Worm (Caenorhabditis elegans) whole organism, L1 larva: Measurements from ENCODE around the gene ZK154.4.

Source experiments
- C16A3.4 ChIP-seq: fragments of 150-350 bp; optimal IDR thresholded peaks from 2 replicates; lab custom pipeline; 2014; ENCODE audit warnings: missing biosample characterization, missing genetic modification characterization
- C34B4.2 ChIP-seq: sonication (generic microtip); optimal IDR thresholded peaks from 2 replicates; lab custom pipeline; 2017; ENCODE audit warnings: mild to moderate bottlenecking, missing genetic modification characterization, missing compliant biosample characterization
- ama-1 ChIP-seq: fragments of 150-350 bp; optimal IDR thresholded peaks from 2 replicates; lab custom pipeline; 2014
- blmp-1 ChIP-seq: fragments of 150-350 bp; optimal IDR thresholded peaks from 2 replicates; lab custom pipeline; 2014; ENCODE audit warnings: missing biosample characterization, missing genetic modification characterization
- ceh-8 ChIP-seq: fragments of 200-800 bp; sonication (Bioruptor generic); optimal IDR thresholded peaks from 2 replicates; lab custom pipeline; 2018; ENCODE audit warnings: mild to moderate bottlenecking, missing genetic modification characterization, moderate library complexity, missing compliant biosample characterization
- ceh-88 ChIP-seq: fragments of 200-800 bp; sonication (Bioruptor generic); IDR thresholded peaks from 2 replicates; pipeline ENCODE4 v1.3.6; 2022; ENCODE audit warnings: missing genetic modification characterization, missing compliant biosample characterization
- efl-1 ChIP-seq, 4 experiments: fragments of 150-350 bp; optimal IDR thresholded peaks in 3 of 4; peaks in 1 of 4; 1 replicate in 1 of 4; 2 replicates in 3 of 4; lab custom pipeline; 2014; ENCODE audit warnings: missing biosample characterization in 2 of 4, missing genetic modification characterization in 2 of 4, missing genetic modification reagents in 2 of 4
- elt-2 ChIP-seq: sonication (generic microtip); optimal IDR thresholded peaks from 2 replicates; lab custom pipeline; 2016; ENCODE audit warnings: missing genetic modification characterization, mild to moderate bottlenecking, inconsistent platforms, missing compliant biosample characterization, missing genetic modification reagents
- elt-3 ChIP-seq, 6 experiments: fragments of 150-350 bp in 1 of 6; sonication (generic microtip); optimal IDR thresholded peaks; 2 replicates each; lab custom pipeline; 2017 to 2018; ENCODE audit warnings: missing biosample characterization in 6 of 6, missing genetic modification characterization in 6 of 6, inconsistent platforms in 1 of 6
- fkh-8 ChIP-seq: sonication (generic microtip); optimal IDR thresholded peaks from 2 replicates; lab custom pipeline; 2016; ENCODE audit warnings: mild to moderate bottlenecking, missing genetic modification characterization, missing compliant biosample characterization
- fos-1 ChIP-seq: fragments of 150-350 bp; optimal IDR thresholded peaks from 2 replicates; lab custom pipeline; 2014; ENCODE audit warnings: missing biosample characterization, missing genetic modification characterization
- grh-1 ChIP-seq: fragments of 200-800 bp; sonication (Bioruptor generic); IDR thresholded peaks from 2 replicates; pipeline ENCODE4 v1.3.6; 2022; ENCODE audit warnings: missing genetic modification reagents, missing genetic modification characterization, missing compliant biosample characterization
- hlh-17 ChIP-seq: fragments of 200-800 bp; sonication (Bioruptor generic); optimal IDR thresholded peaks from 2 replicates; lab custom pipeline; 2018; ENCODE audit warnings: missing genetic modification characterization, mild to moderate bottlenecking, missing compliant biosample characterization, moderate library complexity, borderline replicate concordance
- hlh-4 ChIP-seq: sonication (generic microtip); optimal IDR thresholded peaks from 2 replicates; lab custom pipeline; 2016; ENCODE audit warnings: mild to moderate bottlenecking, missing genetic modification characterization, missing compliant biosample characterization
- isw-1 ChIP-seq: fragments of 200-800 bp; sonication (Bioruptor generic); IDR thresholded peaks from 2 replicates; pipeline ENCODE4 v1.3.6; 2022; ENCODE audit warnings: missing genetic modification characterization, missing compliant biosample characterization
- jun-1 ChIP-seq: fragments of 150-350 bp; optimal IDR thresholded peaks from 2 replicates; lab custom pipeline; 2014; ENCODE audit warnings: missing biosample characterization, missing genetic modification reagents, missing genetic modification characterization
- lin-14 ChIP-seq: fragments of 200-800 bp; sonication (Bioruptor generic); optimal IDR thresholded peaks from 2 replicates; lab custom pipeline; 2018; ENCODE audit warnings: mild to moderate bottlenecking, missing genetic modification characterization, moderate library complexity, missing compliant biosample characterization
- lin-35 ChIP-seq, 2 experiments: fragments of 150-350 bp; optimal IDR thresholded peaks; 2 replicates each; lab custom pipeline; 2014; ENCODE audit warnings: missing biosample characterization in 2 of 2, missing genetic modification characterization in 2 of 2, missing genetic modification reagents in 2 of 2
- lsy-2 ChIP-seq, 2 experiments: fragments of 150-350 bp; optimal IDR thresholded peaks; 2 replicates each; lab custom pipeline; 2014; ENCODE audit warnings: missing biosample characterization in 2 of 2, missing genetic modification characterization in 2 of 2
- mab-9 ChIP-seq: fragments of 200-800 bp; sonication (Bioruptor generic); IDR thresholded peaks from 2 replicates; pipeline ENCODE4 v1.3.6; 2022; ENCODE audit warnings: missing genetic modification reagents, missing genetic modification characterization, missing compliant biosample characterization
- mdl-1 ChIP-seq, 2 experiments: fragments of 150-350 bp; optimal IDR thresholded peaks; 2 replicates each; lab custom pipeline; 2014 to 2017; ENCODE audit warnings: missing biosample characterization in 2 of 2, missing genetic modification characterization in 2 of 2, inconsistent platforms in 1 of 2
- mep-1 ChIP-seq: fragments of 150-350 bp; optimal IDR thresholded peaks from 2 replicates; lab custom pipeline; 2014; ENCODE audit warnings: missing biosample characterization, missing genetic modification characterization
- nhr-11 ChIP-seq: fragments of 150-350 bp; optimal IDR thresholded peaks from 2 replicates; lab custom pipeline; 2014; ENCODE audit warnings: missing biosample characterization, missing genetic modification characterization
- nhr-12 ChIP-seq: sonication (generic microtip); optimal IDR thresholded peaks from 2 replicates; lab custom pipeline; 2017; ENCODE audit warnings: missing biosample characterization, missing genetic modification characterization
- nhr-77 ChIP-seq: fragments of 150-350 bp; optimal IDR thresholded peaks from 2 replicates; lab custom pipeline; 2014; ENCODE audit warnings: missing biosample characterization, missing genetic modification characterization
- nhr-90 ChIP-seq: sonication (generic microtip); optimal IDR thresholded peaks from 2 replicates; lab custom pipeline; 2016; ENCODE audit warnings: mild to moderate bottlenecking, missing genetic modification characterization, missing compliant biosample characterization; ENCODE audit not compliant: poor library complexity
- skn-1 ChIP-seq: fragments of 150-350 bp; optimal IDR thresholded peaks from 2 replicates; lab custom pipeline; 2014; ENCODE audit warnings: missing biosample characterization, missing genetic modification characterization
- snpc-4 ChIP-seq: fragments of 150-350 bp; optimal IDR thresholded peaks from 2 replicates; lab custom pipeline; 2014; ENCODE audit warnings: missing biosample characterization, missing genetic modification characterization
- snu-23 ChIP-seq: sonication (generic microtip); optimal IDR thresholded peaks from 2 replicates; lab custom pipeline; 2016; ENCODE audit warnings: missing genetic modification characterization, missing compliant biosample characterization
- sup-37 ChIP-seq: fragments of 200-800 bp; sonication (Bioruptor generic); optimal IDR thresholded peaks from 2 replicates; lab custom pipeline; 2018; ENCODE audit warnings: mild to moderate bottlenecking, missing genetic modification characterization, missing compliant biosample characterization
- swsn-7 ChIP-seq: sonication (generic microtip); optimal IDR thresholded peaks from 2 replicates; lab custom pipeline; 2016; ENCODE audit warnings: missing genetic modification characterization, missing compliant biosample characterization
- tlp-1 ChIP-seq: fragments of 150-350 bp; optimal IDR thresholded peaks from 2 replicates; lab custom pipeline; 2014; ENCODE audit warnings: missing biosample characterization, missing genetic modification characterization
- unc-130 ChIP-seq: fragments of 150-350 bp; optimal IDR thresholded peaks from 2 replicates; lab custom pipeline; 2017; ENCODE audit warnings: missing biosample characterization, missing genetic modification characterization, inconsistent platforms
- unc-62 ChIP-seq: fragments of 150-350 bp; optimal IDR thresholded peaks from 2 replicates; lab custom pipeline; 2014; ENCODE audit warnings: missing biosample characterization, missing genetic modification reagents, missing genetic modification characterization
- unc-86 ChIP-seq: sonication (generic microtip); optimal IDR thresholded peaks from 2 replicates; lab custom pipeline; 2016; ENCODE audit warnings: missing genetic modification characterization, missing compliant biosample characterization
- xbp-1 ChIP-seq: sonication (generic microtip); optimal IDR thresholded peaks from 2 replicates; lab custom pipeline; 2016; ENCODE audit warnings: missing genetic modification characterization, missing compliant biosample characterization

Gene ZK154.4

DNA sequence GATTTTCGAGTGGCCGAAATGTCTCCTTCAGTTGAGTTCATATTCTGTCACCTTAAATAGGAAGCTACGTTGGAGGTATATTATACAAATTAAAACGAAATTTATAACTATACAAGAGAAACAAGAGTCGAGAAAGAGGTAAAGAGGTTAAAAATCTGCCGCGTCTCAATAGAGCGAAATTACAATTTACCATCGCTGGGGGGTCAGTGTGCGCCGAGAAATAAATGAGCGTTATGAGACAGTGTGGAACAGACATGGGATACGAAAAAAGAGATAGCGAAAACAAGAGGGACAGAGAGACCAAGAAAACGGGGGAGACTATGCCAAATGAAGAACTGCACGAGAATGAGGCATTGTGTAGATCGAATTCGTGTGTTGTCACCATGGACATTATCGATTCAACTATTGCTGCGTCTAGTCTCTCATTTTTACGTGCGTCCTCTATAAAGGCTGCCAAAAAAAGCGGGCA lies 5.7 kb upstream of the ZK154.4 start, which contains the start of gene ZK154.5 (continued):
- peak; percentile 49 for TF ChIP-seq swsn-7
- no peak for TF ChIP-seq nhr-11
- TF ChIP-seq C16A3.4 (tag; lab: Kevin White, UChicago), result peak; percentile 30
- TF ChIP-seq jun-1 (tag; lab: Kevin White, UChicago), result no peak
- peak; percentile 48 for TF ChIP-seq xbp-1
- TF ChIP-seq ceh-88, result no peak
- TF ChIP-seq tlp-1, result no peak
- TF ChIP-seq nhr-77, result peak; percentile 15
- TF ChIP-seq efl-1 (optimal IDR thresholded peaks at IDR 0.05; lab: Kevin White, UChicago), result peak; percentile 44 to 84
- TF ChIP-seq efl-1 (GFP tag; optimal IDR thresholded peaks at IDR 0.05 in 1 of 2; lab: Kevin White, UChicago), result peak in 1 of 2 experiments; percentile 19
- TF ChIP-seq lsy-2 (tag; optimal IDR thresholded peaks at IDR 0.05; lab: Kevin White, UChicago), result peak; percentile 18 to 61
- TF ChIP-seq hlh-4 (tag; lab: Kevin White, UChicago), result no peak
- TF ChIP-seq unc-130, result no peak
- TF ChIP-seq snu-23, result peak; percentile 74
- TF ChIP-seq mdl-1 (tag; optimal IDR thresholded peaks at IDR 0.05; lab: Kevin White, UChicago), result peak in 1 of 2 experiments; percentile 52
- TF ChIP-seq hlh-17 (GFP tag; lab: Kevin White, UChicago), result no peak
- no peak for TF ChIP-seq fos-1 (tag; lab: Kevin White, UChicago)
- peak; percentile 26 for TF ChIP-seq unc-86 (tag; lab: Kevin White, UChicago)
- peak; percentile 58 to 74 for TF ChIP-seq lin-35 (GFP tag; optimal IDR thresholded peaks at IDR 0.05; lab: Kevin White, UChicago)
- TF ChIP-seq ceh-8 (GFP tag; lab: Kevin White, UChicago), result no peak
- no peak for TF ChIP-seq nhr-90 (tag; lab: Kevin White, UChicago)
- TF ChIP-seq skn-1 (tag; lab: Kevin White, UChicago), result peak; percentile 15
- TF ChIP-seq mep-1 (tag; lab: Kevin White, UChicago), result peak; percentile 62
- TF ChIP-seq fkh-8, result peak; percentile 43
- no peak for TF ChIP-seq ama-1 (lab: Kevin White, UChicago)
- TF ChIP-seq snpc-4, result no peak

ce11 chrX:7781827-7782226 lies 388 bp downstream of the ZK154.4 start:
- no peak for TF ChIP-seq ceh-8 (GFP tag; lab: Kevin White, UChicago)
- no peak for TF ChIP-seq nhr-12 (tag; lab: Kevin White, UChicago)
- TF ChIP-seq fkh-8, result no peak
- no peak for TF ChIP-seq unc-62 (GFP tag; lab: Kevin White, UChicago)
- no peak for TF ChIP-seq elt-2 (tag; lab: Kevin White, UChicago)
- no peak for TF ChIP-seq sup-37 (GFP tag; lab: Kevin White, UChicago)

- no peak for TF ChIP-seq C34B4.2 (tag; lab: Kevin White, UChicago)
- TF ChIP-seq unc-86 (tag; lab: Kevin White, UChicago), result no peak
Observed at ce11 chrX:7779527-7780033, 2.6 kb downstream of the ZK154.4 start, which contains the start of gene ZK154.1. Gene ZK154.1 (plus strand): TSS chrX:7779577.

ce11 chrX:7778786-7779185 lies 3.4 kb downstream of the ZK154.4 start:
- peak; percentile 27; the same call in 1 of the 2 replicates for TF ChIP-seq grh-1 (GFP tag; lab: Robert Waterston, UW)
- TF ChIP-seq lin-14 (GFP tag; lab: Kevin White, UChicago), result peak; percentile 4
- peak in 1 of 6 experiments; percentile 17 for TF ChIP-seq elt-3 (tag; optimal IDR thresholded peaks at IDR 0.05; lab: Kevin White, UChicago)
- no peak for TF ChIP-seq mab-9 (GFP tag; lab: Robert Waterston, UW)
- TF ChIP-seq blmp-1 (tag; lab: Kevin White, UChicago), result peak; percentile 88
- no peak for TF ChIP-seq efl-1 (optimal IDR thresholded peaks at IDR 0.05; lab: Kevin White, UChicago)
- peak in 1 of 2 experiments; percentile 59 for TF ChIP-seq efl-1 (GFP tag; optimal IDR thresholded peaks at IDR 0.05 in 1 of 2; lab: Kevin White, UChicago)
- TF ChIP-seq isw-1 (GFP tag; lab: Robert Waterston, UW), result no peak
